Fruit fly (Drosophila melanogaster): ENCODE results near the gene CG8064.

CG8064 gene

DNA sequence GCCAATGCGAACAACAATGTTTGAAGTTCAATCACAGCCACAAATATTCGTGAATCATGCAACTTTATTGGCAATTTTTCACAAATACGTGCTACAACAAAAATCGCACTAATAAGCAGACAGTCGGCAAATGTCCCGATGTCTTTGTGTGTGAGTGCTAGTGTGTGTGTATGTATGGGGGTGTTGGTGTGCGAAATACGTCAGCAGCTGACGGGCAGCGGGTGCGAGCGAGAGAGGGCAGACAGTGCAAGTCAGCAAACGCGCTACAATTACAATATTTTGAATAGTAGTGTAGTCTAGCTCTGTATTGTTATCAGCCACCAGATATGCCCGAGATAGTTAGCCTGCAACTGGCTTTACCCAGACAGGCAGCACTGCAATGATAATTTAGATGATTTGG lies 37.4 kb upstream of the CG8064 start:
- TF ChIP-seq jim (GFP tag; optimal IDR thresholded peaks at IDR 0.05) (no peak), Rel (GFP tag; optimal IDR thresholded peaks at IDR 0.05) (no peak), Rel (tag; optimal IDR thresholded peaks at IDR 0.05) (peak; percentile 14)

DNA sequence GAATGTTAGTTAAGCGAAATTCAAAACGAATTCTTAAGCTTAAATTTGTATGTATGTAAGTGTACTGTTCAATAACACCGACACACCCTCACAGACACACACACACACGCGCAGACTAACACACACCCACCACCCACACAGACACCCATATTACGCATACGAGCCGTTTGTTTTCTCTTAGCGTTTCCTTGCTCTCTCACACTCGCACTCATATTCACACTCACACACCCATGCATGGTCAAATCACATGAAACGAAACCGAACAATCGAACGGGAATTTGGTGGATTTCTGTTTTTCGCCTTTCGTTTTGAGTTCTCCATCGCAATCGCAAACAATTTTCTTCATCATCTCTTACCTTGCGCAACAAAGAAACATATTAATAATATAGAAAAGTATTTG lies 34.2 kb upstream of the CG8064 start:
- TF ChIP-seq psq (GFP tag; optimal IDR thresholded peaks at IDR 0.05) (peak; percentile 22), dl (GFP tag; optimal IDR thresholded peaks at IDR 0.05; ENCODE audit: insufficient read depth in 1 of 2, partially characterized antibody in 2 of 2) (peak in 1 of 2 experiments; percentile 41), Dfd (GFP tag; optimal IDR thresholded peaks at IDR 0.05) (no peak), tai (GFP tag; optimal IDR thresholded peaks at IDR 0.05) (no peak), N (GFP tag; optimal IDR thresholded peaks at IDR 0.05) (peak; percentile 69), Rel (GFP tag; optimal IDR thresholded peaks at IDR 0.05) (no peak), Rel (tag; optimal IDR thresholded peaks at IDR 0.05) (peak; percentile 10), Hr83 (GFP tag; optimal IDR thresholded peaks at IDR 0.05; ENCODE audit: poor library complexity, severe bottlenecking) (peak; percentile 16), Dif (GFP tag; optimal IDR thresholded peaks at IDR 0.05; ENCODE audit: partially characterized antibody) (peak; percentile 69)

DNA sequence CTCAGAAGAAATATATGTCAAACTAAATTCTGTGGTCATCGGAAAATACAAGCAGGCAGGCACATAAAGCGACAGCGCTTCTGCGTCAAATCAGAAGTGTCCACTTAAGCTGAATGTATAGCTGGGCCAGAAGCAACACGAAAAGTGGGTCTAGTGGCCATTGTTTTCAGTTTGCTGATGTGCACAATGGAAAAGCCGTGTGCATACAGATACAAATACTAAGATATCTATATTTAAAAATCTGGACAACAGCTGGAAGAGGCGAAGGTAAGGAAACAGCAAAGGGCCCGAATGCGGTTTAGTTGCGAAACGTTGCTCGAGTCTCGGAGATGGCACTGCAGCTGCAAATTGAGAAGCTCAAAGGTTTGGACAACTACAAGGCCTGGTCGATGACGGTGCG lies 32.6 kb upstream of the CG8064 start, which contains the start of gene CG18598:
CG18598 (plus strand) TSS at position 301 of the 400 bp plus-strand sequence.
- TF ChIP-seq Mio (GFP tag; optimal IDR thresholded peaks at IDR 0.05) (no peak), Myc (optimal IDR thresholded peaks at IDR 0.05) (no peak), N (GFP tag; optimal IDR thresholded peaks at IDR 0.05) (no peak), pan (optimal IDR thresholded peaks at IDR 0.05) (no peak), GATAd (GFP tag; optimal IDR thresholded peaks at IDR 0.05) (no peak), brk (GFP tag; optimal IDR thresholded peaks at IDR 0.05) (no peak), fru (GFP tag; optimal IDR thresholded peaks at IDR 0.05) (no peak), dmrt93B (GFP tag; optimal IDR thresholded peaks at IDR 0.05) (no peak), woc (GFP tag; optimal IDR thresholded peaks at IDR 0.05) (no peak), Hnf4 (GFP tag; optimal IDR thresholded peaks at IDR 0.05) (no peak), Dfd (GFP tag; optimal IDR thresholded peaks at IDR 0.05) (no peak)

DNA sequence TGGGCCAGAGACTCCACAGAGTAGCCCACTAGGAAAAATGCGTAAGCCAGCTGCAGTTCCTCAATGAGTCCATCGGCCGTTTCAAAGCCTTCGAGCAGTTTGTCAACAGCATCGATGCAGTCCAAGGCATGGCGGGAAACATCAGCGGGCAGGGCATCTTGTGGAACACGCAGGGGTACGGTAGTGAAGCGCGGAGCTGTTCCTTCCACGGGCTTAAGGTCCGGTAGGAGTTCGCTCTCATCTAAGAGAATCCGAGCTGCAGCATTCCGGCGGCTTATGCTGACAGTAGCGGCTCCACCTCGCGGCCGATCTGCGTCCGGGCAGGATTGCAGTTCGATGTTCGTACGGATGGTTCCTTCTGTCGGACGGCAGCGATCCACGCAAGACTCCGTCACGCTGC lies 31.6 kb upstream of the CG8064 start:
- TF ChIP-seq OdsH (GFP tag; optimal IDR thresholded peaks at IDR 0.05) (no peak), CrebA (GFP tag; optimal IDR thresholded peaks at IDR 0.05; ENCODE audit: borderline replicate concordance) (no peak), Dif (GFP tag; optimal IDR thresholded peaks at IDR 0.05; ENCODE audit: partially characterized antibody) (no peak), h (GFP tag; optimal IDR thresholded peaks at IDR 0.05) (no peak), HLH106 (tag; optimal IDR thresholded peaks at IDR 0.05) (no peak), pan (optimal IDR thresholded peaks at IDR 0.05) (no peak), ey (GFP tag; optimal IDR thresholded peaks at IDR 0.05) (no peak), woc (GFP tag; optimal IDR thresholded peaks at IDR 0.05) (no peak), CG32264 (GFP tag; optimal IDR thresholded peaks at IDR 0.05) (no peak), rgr (GFP tag; optimal IDR thresholded peaks at IDR 0.05) (no peak)

DNA sequence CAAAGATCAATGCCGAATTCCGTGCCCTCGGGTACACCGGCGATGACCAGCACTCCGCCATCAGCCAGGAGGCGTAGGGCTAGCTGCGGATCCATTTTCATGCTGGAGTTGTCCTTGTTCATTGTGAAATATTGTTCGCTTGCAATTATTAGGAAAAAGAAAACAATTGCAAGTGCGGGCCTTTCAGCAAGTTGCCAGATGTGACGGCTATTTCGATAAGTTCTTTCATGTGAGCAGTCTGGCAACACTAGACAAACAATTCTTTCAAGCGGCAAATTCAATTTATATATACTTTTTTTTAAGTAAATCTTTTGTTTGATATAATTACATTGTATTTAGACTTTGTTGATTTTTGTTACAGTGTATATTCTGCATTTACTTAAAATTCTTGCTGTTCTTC lies 30.9 kb upstream of the CG8064 start, which contains the start of gene CG12320:
CG12320 (minus strand) TSS at position 157 of the 400 bp plus-strand sequence.
- TF ChIP-seq CrebA (GFP tag; optimal IDR thresholded peaks at IDR 0.05; ENCODE audit: borderline replicate concordance) = no peak
- no peak for TF ChIP-seq dsf (GFP tag; optimal IDR thresholded peaks at IDR 0.05; ENCODE audit: borderline replicate concordance)
- TF ChIP-seq Hnf4 (GFP tag; optimal IDR thresholded peaks at IDR 0.05) = no peak
- TF ChIP-seq dmrt93B (GFP tag; optimal IDR thresholded peaks at IDR 0.05) = no peak
- no peak for TF ChIP-seq N (GFP tag; optimal IDR thresholded peaks at IDR 0.05)
- no peak for TF ChIP-seq fru (GFP tag; optimal IDR thresholded peaks at IDR 0.05)
- TF ChIP-seq foxo (GFP tag; optimal IDR thresholded peaks at IDR 0.05) = no peak
- no peak for TF ChIP-seq dl (GFP tag; optimal IDR thresholded peaks at IDR 0.05; ENCODE audit: insufficient read depth in 1 of 2, partially characterized antibody in 2 of 2)
- TF ChIP-seq OdsH (GFP tag; optimal IDR thresholded peaks at IDR 0.05) = no peak
- TF ChIP-seq h (GFP tag; optimal IDR thresholded peaks at IDR 0.05) = no peak
- TF ChIP-seq CG9705 (GFP tag; optimal IDR thresholded peaks at IDR 0.05) = no peak
- TF ChIP-seq CG32264 (GFP tag; optimal IDR thresholded peaks at IDR 0.05) = no peak
- TF ChIP-seq Hr78 (GFP tag; optimal IDR thresholded peaks at IDR 0.05) = no peak

DNA sequence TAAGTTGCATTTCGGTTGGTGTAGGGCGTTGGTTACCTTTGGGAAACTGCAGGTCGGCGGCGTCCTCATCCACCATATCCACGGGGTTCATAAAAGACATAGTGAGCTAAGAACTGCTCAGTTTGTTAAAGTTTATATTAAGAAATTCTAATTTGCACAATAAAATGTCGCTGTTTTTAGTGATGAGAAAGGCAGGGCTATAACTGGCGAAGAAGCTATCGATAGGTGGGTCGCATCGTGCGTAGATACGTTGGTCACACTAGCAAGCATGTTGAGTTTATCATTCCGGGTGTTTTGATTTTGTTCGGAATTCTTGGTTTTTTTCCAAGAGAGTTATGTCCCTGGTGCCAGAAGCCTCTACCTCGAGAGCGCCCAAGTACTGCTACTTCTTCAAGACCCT lies 28.2 kb upstream of the CG8064 start, which contains the start of the genes Ada2a, Polr2D, Tgs1 and moi:
Ada2a (minus strand) TSS at position 207 of the 400 bp plus-strand sequence.
Polr2D (minus strand) TSS at position 207 of the 400 bp plus-strand sequence.
Tgs1 (plus strand) TSS at position 250 of the 400 bp plus-strand sequence.
moi (plus strand) TSS at position 250 of the 400 bp plus-strand sequence.
- peak; percentile 9 for TF ChIP-seq Myc (optimal IDR thresholded peaks at IDR 0.05)
- no peak for TF ChIP-seq OdsH (GFP tag; optimal IDR thresholded peaks at IDR 0.05)
- no peak for TF ChIP-seq N (GFP tag; optimal IDR thresholded peaks at IDR 0.05)
- no peak for TF ChIP-seq usp (GFP tag; optimal IDR thresholded peaks at IDR 0.05)
- no peak for TF ChIP-seq CrebA (GFP tag; optimal IDR thresholded peaks at IDR 0.05; ENCODE audit: borderline replicate concordance)
- TF ChIP-seq GATAd (GFP tag; optimal IDR thresholded peaks at IDR 0.05) = no peak
- TF ChIP-seq Jra (GFP tag; optimal IDR thresholded peaks at IDR 0.05) = no peak
- no peak for TF ChIP-seq dmrt93B (GFP tag; optimal IDR thresholded peaks at IDR 0.05)
- TF ChIP-seq Hr83 (GFP tag; optimal IDR thresholded peaks at IDR 0.05; ENCODE audit: poor library complexity, severe bottlenecking) = peak; percentile 38
- TF ChIP-seq HLH106 (tag; optimal IDR thresholded peaks at IDR 0.05) = no peak
- TF ChIP-seq brk (GFP tag; optimal IDR thresholded peaks at IDR 0.05) = no peak

Measured in whole organism, wandering third instar larva.